Fruit fly (Drosophila melanogaster) whole organism, embryonic: ENCODE data around the gene tsl.

Experiments
- Ada2b ChIP-seq: fragments of 200-800 bp; sonication (Bioruptor generic); IDR thresholded peaks from 2 replicates; pipeline ENCODE4 v1.3.6; 2022; ENCODE audit warnings: missing biosample characterization, missing genetic modification characterization
- Antp ChIP-seq: fragments of 200-800 bp; sonication (Bioruptor generic); optimal IDR thresholded peaks from 3 replicates; lab custom pipeline; 2016; ENCODE audit warnings: missing biosample characterization, missing genetic modification characterization
- Blimp-1 ChIP-seq: fragments of 200-800 bp; sonication (Bioruptor generic); optimal IDR thresholded peaks from 3 replicates; lab custom pipeline; 2018; ENCODE audit warnings: missing biosample characterization, missing genetic modification characterization, mild to moderate bottlenecking, moderate library complexity, missing genetic modification reagents
- CG10543 ChIP-seq: fragments of 200-800 bp; sonication (Bioruptor generic); optimal IDR thresholded peaks from 3 replicates; lab custom pipeline; 2017; ENCODE audit warnings: missing biosample characterization, mild to moderate bottlenecking, missing genetic modification characterization, moderate library complexity
- CG11723 ChIP-seq: fragments of 200-800 bp; sonication (Bioruptor generic); optimal IDR thresholded peaks from 2 replicates; lab custom pipeline; 2017; ENCODE audit warnings: missing biosample characterization, mild to moderate bottlenecking, missing genetic modification characterization
- CG12299 ChIP-seq: fragments of 200-800 bp; sonication (Bioruptor generic); optimal IDR thresholded peaks from 2 replicates; lab custom pipeline; 2018; ENCODE audit warnings: missing biosample characterization, mild to moderate bottlenecking, missing genetic modification characterization
- CG12391 ChIP-seq: fragments of 200-800 bp; sonication (Bioruptor generic); optimal IDR thresholded peaks from 3 replicates; lab custom pipeline; 2018; ENCODE audit warnings: missing biosample characterization, mild to moderate bottlenecking, missing genetic modification characterization, moderate library complexity
- CG14014 ChIP-seq: fragments of 200-800 bp; sonication (Bioruptor generic); IDR thresholded peaks from 2 replicates; pipeline ENCODE4 v1.3.6; 2022; ENCODE audit warnings: missing biosample characterization, missing genetic modification characterization
- CG15479 ChIP-seq: fragments of 200-800 bp; sonication (Bioruptor generic); optimal IDR thresholded peaks from 3 replicates; lab custom pipeline; 2019; ENCODE audit warnings: missing biosample characterization, mild to moderate bottlenecking, missing genetic modification characterization, moderate library complexity
- CG1602 ChIP-seq: fragments of 200-800 bp; sonication (Bioruptor generic); optimal IDR thresholded peaks from 3 replicates; lab custom pipeline; 2016; ENCODE audit warnings: missing biosample characterization, missing genetic modification characterization
- CG17361 ChIP-seq: fragments of 200-800 bp; sonication (Bioruptor generic); IDR thresholded peaks from 3 replicates; pipeline ENCODE4 v1.3.6; 2022; ENCODE audit warnings: missing biosample characterization, missing genetic modification characterization
- CG30431 ChIP-seq: fragments of 200-800 bp; sonication (Bioruptor generic); optimal IDR thresholded peaks from 2 replicates; lab custom pipeline; 2017; ENCODE audit warnings: missing biosample characterization, missing genetic modification characterization
- CG3281 ChIP-seq: fragments of 200-800 bp; sonication (Bioruptor generic); optimal IDR thresholded peaks from 3 replicates; lab custom pipeline; 2017; ENCODE audit warnings: missing biosample characterization, mild to moderate bottlenecking, missing genetic modification characterization
- CG4360 ChIP-seq: fragments of 200-800 bp; sonication (Bioruptor generic); IDR thresholded peaks from 2 replicates; pipeline ENCODE4 v1.3.6; 2022; ENCODE audit warnings: missing biosample characterization, missing genetic modification characterization
- CG4404 ChIP-seq: fragments of 200-800 bp; sonication (Bioruptor generic); IDR thresholded peaks from 2 replicates; pipeline ENCODE4 v1.3.6; 2022; ENCODE audit warnings: missing biosample characterization, missing genetic modification characterization
- CG6272 ChIP-seq: fragments of 200-800 bp; sonication (Bioruptor generic); IDR thresholded peaks from 2 replicates; pipeline ENCODE4 v1.3.6; 2022; ENCODE audit warnings: missing biosample characterization, missing genetic modification characterization
- CG7556 ChIP-seq: fragments of 200-800 bp; sonication (Bioruptor generic); optimal IDR thresholded peaks from 2 replicates; lab custom pipeline; 2017; ENCODE audit warnings: missing biosample characterization, mild to moderate bottlenecking, missing genetic modification characterization
- CG7786 ChIP-seq: fragments of 200-800 bp; sonication (Bioruptor generic); optimal IDR thresholded peaks from 2 replicates; lab custom pipeline; 2016; ENCODE audit warnings: missing biosample characterization, missing genetic modification characterization
- CG7963 ChIP-seq: fragments of 200-800 bp; sonication (Bioruptor generic); IDR thresholded peaks from 3 replicates; pipeline ENCODE4 v1.3.6; 2022; ENCODE audit warnings: missing biosample characterization, missing genetic modification characterization; ENCODE audit not compliant: partially characterized antibody
- CG8924 ChIP-seq: fragments of 200-800 bp; optimal IDR thresholded peaks from 3 replicates; lab custom pipeline; 2019; ENCODE audit warnings: missing biosample characterization, mild to moderate bottlenecking, missing genetic modification characterization, moderate library complexity
- CG9609 ChIP-seq: fragments of 200-800 bp; sonication (Bioruptor generic); optimal IDR thresholded peaks from 3 replicates; lab custom pipeline; 2016; ENCODE audit warnings: missing biosample characterization, missing genetic modification characterization
- CG9727 ChIP-seq: fragments of 200-800 bp; sonication (Bioruptor generic); optimal IDR thresholded peaks from 3 replicates; lab custom pipeline; 2017; ENCODE audit warnings: missing biosample characterization, mild to moderate bottlenecking, missing genetic modification characterization
- CTCF ChIP-seq: fragments of 200-800 bp; sonication (Bioruptor generic); optimal IDR thresholded peaks from 2 replicates; lab custom pipeline; 2017; ENCODE audit warnings: missing biosample characterization, mild to moderate bottlenecking, missing genetic modification characterization, moderate library complexity
- Chrac-16 ChIP-seq: fragments of 200-800 bp; sonication (Bioruptor generic); optimal IDR thresholded peaks from 3 replicates; lab custom pipeline; 2016; ENCODE audit warnings: missing biosample characterization, missing genetic modification characterization
- Ets97D ChIP-seq: fragments of 200-800 bp; sonication (Bioruptor generic); optimal IDR thresholded peaks from 3 replicates; lab custom pipeline; 2016; ENCODE audit warnings: missing biosample characterization, missing genetic modification characterization
- Max ChIP-seq: fragments of 200-800 bp; sonication (Bioruptor generic); optimal IDR thresholded peaks from 2 replicates; lab custom pipeline; 2016; ENCODE audit warnings: missing biosample characterization, mild to moderate bottlenecking, missing genetic modification characterization
- Med ChIP-seq: fragments of 200-800 bp; sonication (Bioruptor generic); peaks from one replicate; lab custom pipeline; 2016; ENCODE audit warnings: missing biosample characterization, missing genetic modification characterization, mild to moderate bottlenecking, inconsistent platforms, moderate library complexity
- Nf-YC ChIP-seq: fragments of 200-800 bp; optimal IDR thresholded peaks from 3 replicates; lab custom pipeline; 2019; ENCODE audit warnings: missing biosample characterization, mild to moderate bottlenecking, missing genetic modification characterization, moderate library complexity
- Rfx ChIP-seq: fragments of 200-800 bp; sonication (Bioruptor generic); IDR thresholded peaks from 2 replicates; pipeline ENCODE4 v1.3.6; 2022; ENCODE audit warnings: missing biosample characterization, missing genetic modification characterization
- TFAM ChIP-seq: fragments of 200-800 bp; sonication (Bioruptor generic); optimal IDR thresholded peaks from 2 replicates; lab custom pipeline; 2017; ENCODE audit warnings: missing biosample characterization, missing genetic modification characterization, inconsistent platforms
- ap ChIP-seq: fragments of 200-800 bp; sonication (Bioruptor generic); IDR thresholded peaks from 2 replicates; pipeline ENCODE4 v1.3.6; 2022; ENCODE audit warnings: missing biosample characterization, missing genetic modification characterization
- chn ChIP-seq: fragments of 200-800 bp; sonication (Bioruptor generic); optimal IDR thresholded peaks from 2 replicates; lab custom pipeline; 2016; ENCODE audit warnings: missing biosample characterization, missing genetic modification characterization
- crol ChIP-seq: fragments of 200-800 bp; sonication (Bioruptor generic); IDR thresholded peaks from 2 replicates; pipeline ENCODE4 v1.3.6; 2022; ENCODE audit warnings: missing biosample characterization, missing genetic modification characterization
- dan ChIP-seq: fragments of 200-800 bp; sonication (Bioruptor generic); IDR thresholded peaks from 2 replicates; pipeline ENCODE4 v1.3.6; 2022; ENCODE audit warnings: missing biosample characterization, missing genetic modification characterization
- fru ChIP-seq: fragments of >200 bp; optimal IDR thresholded peaks from 2 replicates; lab custom pipeline; 2017
- grn ChIP-seq: fragments of 200-800 bp; sonication (Bioruptor generic); optimal IDR thresholded peaks from 3 replicates; lab custom pipeline; 2017; ENCODE audit warnings: missing biosample characterization, missing genetic modification characterization
- insv ChIP-seq, 2 experiments: fragments of 200-800 bp; sonication (Bioruptor generic); optimal IDR thresholded peaks; 3 replicates each; lab custom pipeline; 2016 to 2018; ENCODE audit warnings: missing biosample characterization in 2 of 2, missing genetic modification characterization in 2 of 2
- lab ChIP-seq: fragments of 200-800 bp; sonication (Bioruptor generic); optimal IDR thresholded peaks from 3 replicates; lab custom pipeline; 2017; ENCODE audit warnings: missing biosample characterization, missing genetic modification characterization, mild to moderate bottlenecking, moderate library complexity, missing genetic modification reagents
- lola ChIP-seq, 3 experiments: fragments of >200 bp in 2 of 3; fragments of 200-800 bp in 1 of 3; sonication (Bioruptor generic) in 1 of 3; optimal IDR thresholded peaks; 2 replicates each; lab custom pipeline; 2017 to 2019; ENCODE audit warnings: missing biosample characterization in 3 of 3, missing genetic modification characterization in 3 of 3, mild to moderate bottlenecking in 1 of 3, moderate library complexity in 1 of 3
- nau ChIP-seq: fragments of 200-800 bp; sonication (Bioruptor generic); optimal IDR thresholded peaks from 3 replicates; lab custom pipeline; 2017; ENCODE audit warnings: missing biosample characterization, mild to moderate bottlenecking, missing genetic modification characterization, missing genetic modification reagents
- nerfin-1 ChIP-seq: fragments of 200-800 bp; sonication (Bioruptor generic); optimal IDR thresholded peaks from 3 replicates; lab custom pipeline; 2019; ENCODE audit warnings: missing biosample characterization, mild to moderate bottlenecking, missing genetic modification characterization, moderate library complexity
- nom ChIP-seq: fragments of 200-800 bp; sonication (Bioruptor generic); optimal IDR thresholded peaks from 2 replicates; lab custom pipeline; 2017; ENCODE audit warnings: missing biosample characterization, missing genetic modification characterization, mild to moderate bottlenecking, moderate library complexity, missing genetic modification reagents
- oc ChIP-seq: fragments of 200-800 bp; sonication (Bioruptor generic); optimal IDR thresholded peaks from 2 replicates; lab custom pipeline; 2018; ENCODE audit warnings: missing biosample characterization, mild to moderate bottlenecking, missing genetic modification characterization, moderate library complexity
- org-1 ChIP-seq: fragments of 200-800 bp; sonication (Bioruptor generic); optimal IDR thresholded peaks from 2 replicates; lab custom pipeline; 2017; ENCODE audit warnings: missing biosample characterization, missing genetic modification characterization
- phol ChIP-seq: fragments of 200-800 bp; sonication (Bioruptor generic); optimal IDR thresholded peaks from 3 replicates; lab custom pipeline; 2018; ENCODE audit warnings: missing biosample characterization, mild to moderate bottlenecking, missing genetic modification characterization, moderate library complexity
- pros ChIP-seq: fragments of 200-800 bp; sonication (Bioruptor generic); optimal IDR thresholded peaks from 3 replicates; lab custom pipeline; 2019; ENCODE audit warnings: missing biosample characterization, mild to moderate bottlenecking, missing genetic modification characterization, moderate library complexity
- psq ChIP-seq: fragments of 200-800 bp; sonication (Bioruptor generic); optimal IDR thresholded peaks from 2 replicates; lab custom pipeline; 2017; ENCODE audit warnings: missing biosample characterization, missing genetic modification characterization
- pum ChIP-seq: fragments of 200-800 bp; sonication (Bioruptor generic); optimal IDR thresholded peaks from 2 replicates; lab custom pipeline; 2016; ENCODE audit warnings: missing biosample characterization, missing genetic modification characterization
- row ChIP-seq: fragments of 200-800 bp; sonication (Bioruptor generic); IDR thresholded peaks from 3 replicates; pipeline ENCODE4 v1.3.6; 2022; ENCODE audit warnings: missing biosample characterization, missing genetic modification characterization
- so ChIP-seq: fragments of 200-800 bp; sonication (Bioruptor generic); IDR thresholded peaks from 3 replicates; pipeline ENCODE4 v1.3.6; 2022; ENCODE audit warnings: missing biosample characterization, missing genetic modification characterization
- sug ChIP-seq: fragments of 200-800 bp; optimal IDR thresholded peaks from 2 replicates; lab custom pipeline; 2019; ENCODE audit warnings: missing biosample characterization, mild to moderate bottlenecking, missing genetic modification characterization, moderate library complexity
- trem ChIP-seq: fragments of 200-800 bp; optimal IDR thresholded peaks from 3 replicates; lab custom pipeline; 2019; ENCODE audit warnings: missing biosample characterization, mild to moderate bottlenecking, missing genetic modification characterization, moderate library complexity
- ttk ChIP-seq: fragments of 200-800 bp; sonication (Bioruptor generic); IDR thresholded peaks from 2 replicates; pipeline ENCODE4 v2.1.2; 2022; ENCODE audit warnings: missing biosample characterization, missing genetic modification characterization

The tsl gene

DNA sequence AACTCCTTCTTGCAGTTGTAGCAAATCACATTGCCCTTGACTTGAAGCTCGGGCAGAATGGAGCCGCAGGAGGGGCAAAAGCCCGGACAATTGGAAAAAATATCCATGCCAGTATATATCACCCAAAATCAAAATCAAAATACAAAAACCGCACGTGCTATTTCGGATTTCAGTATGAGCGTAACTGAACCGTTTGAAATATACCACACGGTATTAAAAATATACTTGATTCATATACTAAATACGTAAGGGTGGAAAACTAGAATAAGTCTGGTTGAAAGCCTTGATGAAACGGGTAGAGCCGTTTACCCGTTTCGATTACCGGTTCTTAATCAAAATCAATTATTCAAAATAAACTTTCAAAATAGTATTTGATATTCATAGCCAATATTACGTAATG, 4.7 kb downstream of the tsl start, which contains the start of gene Polr1H (continued):
- TF ChIP-seq dan (GFP tag; lab: Robert Waterston, UW) (no peak), chn (GFP tag; lab: Kevin White, UChicago) (no peak), nom (GFP tag; lab: Kevin White, UChicago) (no peak), insv (GFP tag; optimal IDR thresholded peaks at IDR 0.05; lab: Kevin White, UChicago) (no peak), CG8924 (tag; lab: Kevin White, UChicago) (no peak), CG9609 (no peak), CG7786 (GFP tag; lab: Kevin White, UChicago) (no peak), TFAM (GFP tag; lab: Kevin White, UChicago) (no peak), lab (no peak), Ada2b (GFP tag; lab: Robert Waterston, UW) (no peak), CG7963 (no peak), CG12391 (tag; lab: Kevin White, UChicago) (no peak), Chrac-16 (GFP tag; lab: Kevin White, UChicago) (no peak), crol (GFP tag; lab: Robert Waterston, UW) (no peak), grn (no peak), CG4404 (GFP tag; lab: Robert Waterston, UW) (no peak), Med (GFP tag; lab: Kevin White, UChicago) (peak; percentile 68), pros (GFP tag; lab: Kevin White, UChicago) (no peak), fru (lab: Kevin White, UChicago) (no peak), row (GFP tag; lab: Robert Waterston, UW) (no peak), pum (no peak), oc (tag; lab: Kevin White, UChicago) (no peak), lola (GFP tag; optimal IDR thresholded peaks at IDR 0.05; lab: Kevin White, UChicago) (no peak), CTCF (peak; percentile 24), Max (GFP tag; lab: Kevin White, UChicago) (peak; percentile 87), ttk (GFP tag; lab: Robert Waterston, UW) (no peak), CG1602 (GFP tag; lab: Kevin White, UChicago) (no peak), nau (no peak), CG12299 (tag; lab: Kevin White, UChicago) (no peak), org-1 (no peak), CG4360 (no peak), psq (GFP tag; lab: Kevin White, UChicago) (no peak), CG7556 (GFP tag; lab: Kevin White, UChicago) (no peak), CG30431 (no peak), CG10543 (GFP tag; lab: Kevin White, UChicago) (no peak), CG15479 (GFP tag; lab: Kevin White, UChicago) (no peak), nerfin-1 (tag; lab: Kevin White, UChicago) (no peak), CG11723 (GFP tag; lab: Kevin White, UChicago) (no peak), CG9727 (GFP tag; lab: Kevin White, UChicago) (no peak), CG6272 (GFP tag; lab: Robert Waterston, UW) (no peak), CG14014 (GFP tag; lab: Robert Waterston, UW) (no peak), Nf-YC (tag; lab: Kevin White, UChicago) (no peak), ap (GFP tag; lab: Robert Waterston, UW) (no peak), Blimp-1 (GFP tag; lab: Kevin White, UChicago) (no peak), phol (tag; lab: Kevin White, UChicago) (no peak), Antp (no peak), Rfx (no peak), so (GFP tag; lab: Robert Waterston, UW) (no peak), CG3281 (GFP tag; lab: Kevin White, UChicago) (no peak), sug (tag; lab: Kevin White, UChicago) (no peak), Ets97D (GFP tag; lab: Kevin White, UChicago) (peak; percentile 72), CG17361 (no peak), trem (tag; lab: Kevin White, UChicago) (peak; percentile 69)
